Worm (Caenorhabditis elegans) whole organism, late embryonic: ENCODE results near the gene C54H2.4.

ENCODE experiments used
- C38D4.7 ChIP-seq: fragments of 200-800 bp; sonication (Bioruptor generic); optimal IDR thresholded peaks from 2 replicates; lab custom pipeline; 2018; ENCODE audit warnings: mild to moderate bottlenecking, missing genetic modification characterization, moderate library complexity, missing compliant biosample characterization
- ama-1 ChIP-seq: fragments of 150-350 bp; optimal IDR thresholded peaks from 2 replicates; lab custom pipeline; 2014
- ceh-22 ChIP-seq: sonication (generic microtip); optimal IDR thresholded peaks from 2 replicates; lab custom pipeline; 2017; ENCODE audit warnings: missing biosample characterization, missing genetic modification characterization
- ceh-34 ChIP-seq: sonication (generic microtip); optimal IDR thresholded peaks from 2 replicates; lab custom pipeline; 2016; ENCODE audit warnings: mild to moderate bottlenecking, missing genetic modification characterization, missing compliant biosample characterization
- ceh-9 ChIP-seq: sonication (generic microtip); optimal IDR thresholded peaks from 2 replicates; lab custom pipeline; 2016; ENCODE audit warnings: mild to moderate bottlenecking, missing genetic modification characterization, inconsistent platforms, missing compliant biosample characterization
- hlh-13 ChIP-seq: fragments of 200-800 bp; sonication (Bioruptor generic); optimal IDR thresholded peaks from 2 replicates; lab custom pipeline; 2018; ENCODE audit warnings: mild to moderate bottlenecking, missing genetic modification characterization, missing compliant biosample characterization
- npax-4 ChIP-seq: sonication (generic microtip); optimal IDR thresholded peaks from 2 replicates; lab custom pipeline; 2016; ENCODE audit warnings: missing genetic modification characterization, missing compliant biosample characterization
- unc-55 ChIP-seq: sonication (generic microtip); optimal IDR thresholded peaks from 2 replicates; lab custom pipeline; 2017; ENCODE audit warnings: missing biosample characterization, missing genetic modification reagents, missing genetic modification characterization
- ztf-16 ChIP-seq: sonication (generic microtip); optimal IDR thresholded peaks from 2 replicates; lab custom pipeline; 2017; ENCODE audit warnings: missing genetic modification characterization, missing compliant biosample characterization

DNA sequence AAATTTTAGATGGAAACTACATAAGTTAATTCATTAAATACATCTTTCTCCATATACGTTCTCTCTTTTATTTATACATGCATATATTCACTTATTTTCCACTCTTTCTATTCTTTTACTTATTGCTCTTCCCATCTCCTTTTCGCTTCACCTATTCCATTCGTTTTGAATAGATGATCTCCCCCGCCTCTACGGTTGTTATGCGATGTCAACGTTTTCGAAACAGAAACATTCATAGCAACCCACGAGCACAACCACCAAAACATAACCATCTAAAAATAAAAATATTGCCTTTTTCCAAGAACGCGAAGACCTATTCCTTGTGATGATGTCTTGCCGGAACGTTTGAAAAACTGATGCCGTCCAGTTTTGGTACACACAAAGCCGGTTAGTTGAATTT lies 2.9 kb upstream of the C54H2.4 start, which contains the start of gene sym-3:
- TF ChIP-seq ceh-9 (tag; lab: Kevin White, UChicago) (no peak), ceh-22 (tag; lab: Kevin White, UChicago) (no peak), ceh-34 (tag; lab: Kevin White, UChicago) (no peak), ztf-16 (tag; lab: Kevin White, UChicago) (no peak), ama-1 (lab: Kevin White, UChicago) (no peak), unc-55 (no peak), hlh-13 (GFP tag; lab: Kevin White, UChicago) (no peak), C38D4.7 (no peak), npax-4 (tag; lab: Kevin White, UChicago) (no peak)
